Worm (Caenorhabditis elegans): ENCODE results near the gene elo-4.

DNA sequence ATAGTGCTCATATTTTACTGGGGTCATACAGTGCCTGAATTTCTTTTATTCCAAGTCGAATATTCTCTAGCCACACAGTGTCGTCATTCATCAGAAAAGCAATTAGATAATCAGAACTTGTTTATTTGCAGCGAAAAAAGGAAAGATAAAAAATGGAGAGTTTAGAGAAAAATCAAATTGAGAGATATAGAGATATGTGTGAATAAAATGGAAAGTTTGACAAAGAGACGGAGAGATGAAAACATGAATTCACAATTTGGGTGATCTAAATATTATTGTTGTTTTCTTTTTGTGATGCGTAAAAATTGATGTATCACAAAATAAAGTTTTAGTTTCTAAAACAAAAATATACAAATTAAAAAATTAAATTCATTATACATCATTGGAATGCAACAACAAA lies 33.4 kb downstream of the elo-4 start:
- no peak for TF ChIP-seq elt-3 (tag; optimal IDR thresholded peaks at IDR 0.05)
- no peak for TF ChIP-seq nhr-237 (tag; optimal IDR thresholded peaks at IDR 0.05)
- no peak for TF ChIP-seq nhr-11 (tag; optimal IDR thresholded peaks at IDR 0.05)
- TF ChIP-seq zag-1 (tag; optimal IDR thresholded peaks at IDR 0.05) = no peak
- no peak for TF ChIP-seq fos-1 (tag; optimal IDR thresholded peaks at IDR 0.05)
- no peak for TF ChIP-seq ztf-4 (tag; optimal IDR thresholded peaks at IDR 0.05)
